1 fruit fly cellular context compared by ENCODE assay signal in genomic region chr3R:30222236-30222635, dm6.
TF ChIP-seq lines count a peak whose summit lies in the region.

No protein-coding gene starts in this region.

TF ChIP-seq in whole organism, embryonic, 481 proteins besides CTCF, POLR2A, EP300 and RAD21 (continued from another document and continues in another):
- no peak for TF ChIP-seq Mad (GFP tag; optimal IDR thresholded peaks at IDR 0.05; lab: Kevin White, UChicago)
- no peak for TF ChIP-seq CG17568 (GFP tag; optimal IDR thresholded peaks at IDR 0.05; lab: Kevin White, UChicago)
- TF ChIP-seq exex (tag; optimal IDR thresholded peaks at IDR 0.05; lab: Kevin White, UChicago), result no peak
- TF ChIP-seq B-H2 (GFP tag; optimal IDR thresholded peaks at IDR 0.05; lab: Kevin White, UChicago), result no peak
- peak in 1 of 2 experiments; percentile 51 for TF ChIP-seq bsh (GFP tag; optimal IDR thresholded peaks at IDR 0.05; lab: Kevin White, UChicago)
- TF ChIP-seq CG5180 (GFP tag; optimal IDR thresholded peaks at IDR 0.05; lab: Kevin White, UChicago), result no peak
- TF ChIP-seq CG31441 (GFP tag; IDR thresholded peaks at IDR 0.05; lab: Robert Waterston, UW), result peak; percentile 44
- TF ChIP-seq ci (GFP tag; IDR thresholded peaks at IDR 0.05; lab: Robert Waterston, UW), result peak; percentile 60; the same call in 1 of the 3 replicates
- TF ChIP-seq CG42726 (GFP tag; IDR thresholded peaks at IDR 0.05; lab: Robert Waterston, UW; ENCODE audit: partially characterized antibody), result no peak
- 0 out of 2 replicates have a peak, but pooled peaks have one; percentile 42 for TF ChIP-seq sim (GFP tag; IDR thresholded peaks at IDR 0.05; lab: Robert Waterston, UW)
- TF ChIP-seq CG6175 (GFP tag; IDR thresholded peaks at IDR 0.05; lab: Robert Waterston, UW), result no peak
- no peak for TF ChIP-seq bbx (GFP tag; IDR thresholded peaks at IDR 0.05; lab: Robert Waterston, UW; ENCODE audit: partially characterized antibody)
- no peak for TF ChIP-seq CG33557 (GFP tag; optimal IDR thresholded peaks at IDR 0.05; lab: Kevin White, UChicago)
- TF ChIP-seq CG17829 (tag; optimal IDR thresholded peaks at IDR 0.05; lab: Kevin White, UChicago), result no peak
- TF ChIP-seq CG34224 (GFP tag; IDR thresholded peaks at IDR 0.05; lab: Robert Waterston, UW; ENCODE audit: partially characterized antibody), result no peak
- no peak for TF ChIP-seq CG9876 (GFP tag; optimal IDR thresholded peaks at IDR 0.05; lab: Kevin White, UChicago)
- no peak for TF ChIP-seq gro (GFP tag; optimal IDR thresholded peaks at IDR 0.05; lab: Kevin White, UChicago)
- TF ChIP-seq HLH3B (GFP tag; IDR thresholded peaks at IDR 0.05; lab: Robert Waterston, UW), result 0 out of 2 replicates have a peak, but pooled peaks have one; percentile 13
- no peak for TF ChIP-seq mirr (GFP tag; optimal IDR thresholded peaks at IDR 0.05; lab: Kevin White, UChicago)
- no peak for TF ChIP-seq onecut (GFP tag; IDR thresholded peaks at IDR 0.05; lab: Robert Waterston, UW)
- TF ChIP-seq Lim3 (GFP tag; IDR thresholded peaks at IDR 0.05; lab: Robert Waterston, UW), result no peak
- TF ChIP-seq CG18262 (tag; optimal IDR thresholded peaks at IDR 0.05; lab: Kevin White, UChicago), result peak; percentile 33
- no peak for TF ChIP-seq yki (optimal IDR thresholded peaks at IDR 0.05; lab: Kevin White, UChicago)
- no peak for TF ChIP-seq wdn (GFP tag; IDR thresholded peaks at IDR 0.05; lab: Robert Waterston, UW)
- no peak for TF ChIP-seq Nf-YC (tag; optimal IDR thresholded peaks at IDR 0.05; lab: Kevin White, UChicago)
- TF ChIP-seq esg (GFP tag; conservative IDR thresholded peaks at IDR 0.05; lab: Robert Waterston, UW), result 0 out of 2 replicates have a peak, but pooled peaks have one; percentile 18
- no peak for TF ChIP-seq vfl (GFP tag; optimal IDR thresholded peaks at IDR 0.05; lab: Kevin White, UChicago)
- TF ChIP-seq sug (tag; optimal IDR thresholded peaks at IDR 0.05; lab: Kevin White, UChicago), result no peak
- no peak for TF ChIP-seq Dad (GFP tag; optimal IDR thresholded peaks at IDR 0.05; lab: Kevin White, UChicago)
- TF ChIP-seq lola (GFP tag; optimal IDR thresholded peaks at IDR 0.05; lab: Kevin White, UChicago), result peak in 1 of 3 experiments; percentile 34
- TF ChIP-seq HmgZ (tag; optimal IDR thresholded peaks at IDR 0.05; lab: Kevin White, UChicago), result no peak
- no peak for TF ChIP-seq ttk (GFP tag; IDR thresholded peaks at IDR 0.05; lab: Robert Waterston, UW)
- TF ChIP-seq CG6689 (GFP tag; IDR thresholded peaks at IDR 0.05; lab: Robert Waterston, UW), result peak; percentile 52; the same call in 1 of the 2 replicates
- 0 out of 3 replicates have a peak, but pooled peaks have one; percentile 20 for TF ChIP-seq CG17361 (GFP tag; IDR thresholded peaks at IDR 0.05; lab: Robert Waterston, UW)
- TF ChIP-seq CG33213 (GFP tag; optimal IDR thresholded peaks at IDR 0.05; lab: Kevin White, UChicago), result no peak
- TF ChIP-seq slou (GFP tag; optimal IDR thresholded peaks at IDR 0.05; lab: Kevin White, UChicago), result no peak
- TF ChIP-seq Chrac-16 (GFP tag; optimal IDR thresholded peaks at IDR 0.05; lab: Kevin White, UChicago), result no peak
- no peak for TF ChIP-seq Elba2 (GFP tag; optimal IDR thresholded peaks at IDR 0.05; lab: Kevin White, UChicago)
- TF ChIP-seq HHEX (GFP tag; optimal IDR thresholded peaks at IDR 0.05; lab: Kevin White, UChicago), result no peak
- no peak for TF ChIP-seq CG11085 (GFP tag; IDR thresholded peaks at IDR 0.05; lab: Robert Waterston, UW)
- no peak for TF ChIP-seq CG14965 (GFP tag; optimal IDR thresholded peaks at IDR 0.05; lab: Kevin White, UChicago; ENCODE audit: borderline replicate concordance)
- no peak for TF ChIP-seq Abd-B (GFP tag; optimal IDR thresholded peaks at IDR 0.05; lab: Kevin White, UChicago)
- TF ChIP-seq h (optimal IDR thresholded peaks at IDR 0.05; lab: Kevin White, UChicago), result no peak
- TF ChIP-seq Side (GFP tag; optimal IDR thresholded peaks at IDR 0.05; lab: Kevin White, UChicago), result no peak
- TF ChIP-seq C15 (GFP tag; IDR thresholded peaks at IDR 0.05; lab: Robert Waterston, UW), result no peak
- TF ChIP-seq CG32532 (GFP tag; IDR thresholded peaks at IDR 0.05; lab: Robert Waterston, UW), result peak; percentile 18; the same call in 1 of the 2 replicates
- TF ChIP-seq da (GFP tag; optimal IDR thresholded peaks at IDR 0.05; lab: Kevin White, UChicago), result no peak
- no peak for TF ChIP-seq Tbp (GFP tag; optimal IDR thresholded peaks at IDR 0.05; lab: Kevin White, UChicago)
- TF ChIP-seq caup (GFP tag; optimal IDR thresholded peaks at IDR 0.05; lab: Kevin White, UChicago; ENCODE audit: severe bottlenecking), result no peak
- no peak for TF ChIP-seq CG2889 (GFP tag; IDR thresholded peaks at IDR 0.05; lab: Robert Waterston, UW)
- no peak for TF ChIP-seq bowl (GFP tag; IDR thresholded peaks at IDR 0.05; lab: Robert Waterston, UW)
- TF ChIP-seq CG8924 (tag; optimal IDR thresholded peaks at IDR 0.05; lab: Kevin White, UChicago), result no peak
- no peak for TF ChIP-seq CG1602 (GFP tag; optimal IDR thresholded peaks at IDR 0.05; lab: Kevin White, UChicago)
- TF ChIP-seq HmgD (GFP tag; optimal IDR thresholded peaks at IDR 0.05; lab: Kevin White, UChicago), result no peak
- peak; percentile 25 for TF ChIP-seq CG15269 (tag; optimal IDR thresholded peaks at IDR 0.05; lab: Kevin White, UChicago)
- TF ChIP-seq hbn (GFP tag; IDR thresholded peaks at IDR 0.05; lab: Robert Waterston, UW; ENCODE audit: partially characterized antibody), result no peak
- peak; percentile 6 for TF ChIP-seq CG13424 (tag; optimal IDR thresholded peaks at IDR 0.05; lab: Kevin White, UChicago)
- peak; percentile 46; the same call in 1 of the 2 replicates for TF ChIP-seq vvl (GFP tag; IDR thresholded peaks at IDR 0.05; lab: Robert Waterston, UW)
- TF ChIP-seq zfh1 (GFP tag; IDR thresholded peaks at IDR 0.05; lab: Robert Waterston, UW), result peak; percentile 59; the same call in 1 of the 3 replicates
- TF ChIP-seq sisA (GFP tag; IDR thresholded peaks at IDR 0.05; lab: Robert Waterston, UW), result no peak
- TF ChIP-seq klu (GFP tag; IDR thresholded peaks at IDR 0.05; lab: Robert Waterston, UW), result no peak
- no peak for TF ChIP-seq croc (GFP tag; conservative IDR thresholded peaks at IDR 0.05; lab: Robert Waterston, UW)
- TF ChIP-seq Ets97D (GFP tag; optimal IDR thresholded peaks at IDR 0.05; lab: Kevin White, UChicago), result no peak
- no peak for TF ChIP-seq bigmax (GFP tag; optimal IDR thresholded peaks at IDR 0.05; lab: Kevin White, UChicago)
- TF ChIP-seq PHDP (tag; optimal IDR thresholded peaks at IDR 0.05; lab: Kevin White, UChicago), result peak; percentile 26
- TF ChIP-seq run (tag; optimal IDR thresholded peaks at IDR 0.05; lab: Kevin White, UChicago), result no peak
- TF ChIP-seq Hmr (GFP tag; optimal IDR thresholded peaks at IDR 0.05; lab: Kevin White, UChicago), result no peak
- TF ChIP-seq CG11398 (GFP tag; optimal IDR thresholded peaks at IDR 0.05; lab: Kevin White, UChicago), result no peak
- TF ChIP-seq phol (tag; optimal IDR thresholded peaks at IDR 0.05; lab: Kevin White, UChicago), result no peak
- peak; percentile 18 for TF ChIP-seq Ssrp (tag; optimal IDR thresholded peaks at IDR 0.05; lab: Kevin White, UChicago)
- TF ChIP-seq Spps (tag; optimal IDR thresholded peaks at IDR 0.05; lab: Kevin White, UChicago), result no peak
- no peak for TF ChIP-seq slp2 (GFP tag; optimal IDR thresholded peaks at IDR 0.05; lab: Kevin White, UChicago)
- no peak for TF ChIP-seq CG31224 (GFP tag; IDR thresholded peaks at IDR 0.05; lab: Robert Waterston, UW)
- TF ChIP-seq Oli (tag; optimal IDR thresholded peaks at IDR 0.05; lab: Kevin White, UChicago), result peak; percentile 28
- TF ChIP-seq fd96Cb (tag; optimal IDR thresholded peaks at IDR 0.05; lab: Kevin White, UChicago), result no peak
- no peak for TF ChIP-seq bab2 (GFP tag; optimal IDR thresholded peaks at IDR 0.05; lab: Kevin White, UChicago)
- TF ChIP-seq zen (tag; optimal IDR thresholded peaks at IDR 0.05; lab: Kevin White, UChicago), result peak; percentile 47
- no peak for TF ChIP-seq kni (GFP tag; optimal IDR thresholded peaks at IDR 0.05; lab: Kevin White, UChicago)
- peak; percentile 18 for TF ChIP-seq Blimp-1 (GFP tag; optimal IDR thresholded peaks at IDR 0.05; lab: Kevin White, UChicago)
- TF ChIP-seq CG9727 (GFP tag; optimal IDR thresholded peaks at IDR 0.05; lab: Kevin White, UChicago), result peak; percentile 20
- TF ChIP-seq CG2712 (tag; optimal IDR thresholded peaks at IDR 0.05; lab: Kevin White, UChicago), result peak; percentile 55
- TF ChIP-seq sens-2 (GFP tag; IDR thresholded peaks at IDR 0.05; lab: Robert Waterston, UW), result peak; percentile 65
- TF ChIP-seq CG11695 (GFP tag; IDR thresholded peaks at IDR 0.05; lab: Robert Waterston, UW), result 0 out of 3 replicates have a peak, but pooled peaks have one; percentile 42
- TF ChIP-seq dmrt99B (tag; optimal IDR thresholded peaks at IDR 0.05; lab: Kevin White, UChicago), result peak; percentile 13
- TF ChIP-seq CG6254 (GFP tag; optimal IDR thresholded peaks at IDR 0.05; lab: Kevin White, UChicago), result no peak
- peak; percentile 60; the same call in 1 of the 2 replicates for TF ChIP-seq ara (GFP tag; IDR thresholded peaks at IDR 0.05; lab: Robert Waterston, UW)
- TF ChIP-seq zf30C (GFP tag; optimal IDR thresholded peaks at IDR 0.05; lab: Kevin White, UChicago), result no peak
- no peak for TF ChIP-seq CG7745 (tag; optimal IDR thresholded peaks at IDR 0.05; lab: Kevin White, UChicago)
- TF ChIP-seq CG30020 (tag; optimal IDR thresholded peaks at IDR 0.05; lab: Kevin White, UChicago), result no peak
- TF ChIP-seq ftz-f1 (GFP tag; optimal IDR thresholded peaks at IDR 0.05; lab: Kevin White, UChicago), result no peak
- no peak for TF ChIP-seq CG3726 (GFP tag; IDR thresholded peaks at IDR 0.05; lab: Robert Waterston, UW)
- TF ChIP-seq CG10959 (GFP tag; IDR thresholded peaks at IDR 0.05; lab: Robert Waterston, UW), result peak; percentile 23; the same call in 1 of the 2 replicates
- TF ChIP-seq NK7.1 (GFP tag; optimal IDR thresholded peaks at IDR 0.05; lab: Kevin White, UChicago), result no peak
- TF ChIP-seq Dip2 (GFP tag; IDR thresholded peaks at IDR 0.05; lab: Robert Waterston, UW), result no peak
- TF ChIP-seq Doc2 (GFP tag; IDR thresholded peaks at IDR 0.05; lab: Robert Waterston, UW), result no peak
- no peak for TF ChIP-seq Fer2 (tag; optimal IDR thresholded peaks at IDR 0.05; lab: Kevin White, UChicago)
- no peak for TF ChIP-seq Opbp (GFP tag; IDR thresholded peaks at IDR 0.05; lab: Robert Waterston, UW; ENCODE audit: partially characterized antibody)
- TF ChIP-seq CG8388 (GFP tag; optimal IDR thresholded peaks at IDR 0.05; lab: Kevin White, UChicago), result peak; percentile 19
- no peak for TF ChIP-seq gfzf (GFP tag; optimal IDR thresholded peaks at IDR 0.05; lab: Kevin White, UChicago)
- no peak for TF ChIP-seq Eip74EF (GFP tag; optimal IDR thresholded peaks at IDR 0.05; lab: Kevin White, UChicago)
- TF ChIP-seq twi (tag; optimal IDR thresholded peaks at IDR 0.05; lab: Kevin White, UChicago), result no peak
- TF ChIP-seq Dref (GFP tag; IDR thresholded peaks at IDR 0.05; lab: Robert Waterston, UW), result no peak
- TF ChIP-seq CG34422 (GFP tag; IDR thresholded peaks at IDR 0.05; lab: Robert Waterston, UW), result no peak
- TF ChIP-seq CG15011 (GFP tag; optimal IDR thresholded peaks at IDR 0.05; lab: Kevin White, UChicago), result no peak
- TF ChIP-seq row (GFP tag; IDR thresholded peaks at IDR 0.05; lab: Robert Waterston, UW), result peak; percentile 65
- TF ChIP-seq H15 (GFP tag; IDR thresholded peaks at IDR 0.05; lab: Robert Waterston, UW), result 0 out of 3 replicates have a peak, but pooled peaks have one; percentile 14
- no peak for TF ChIP-seq Dek (tag; optimal IDR thresholded peaks at IDR 0.05; lab: Kevin White, UChicago)
- TF ChIP-seq gcm (GFP tag; optimal IDR thresholded peaks at IDR 0.05; lab: Kevin White, UChicago), result no peak
- TF ChIP-seq CG18011 (GFP tag; optimal IDR thresholded peaks at IDR 0.05; lab: Kevin White, UChicago), result no peak
- TF ChIP-seq ken (GFP tag; IDR thresholded peaks at IDR 0.05; lab: Robert Waterston, UW), result 0 out of 3 replicates have a peak, but pooled peaks have one; percentile 49
- TF ChIP-seq CG17186 (GFP tag; optimal IDR thresholded peaks at IDR 0.05; lab: Kevin White, UChicago), result no peak
- TF ChIP-seq MESR4 (GFP tag; optimal IDR thresholded peaks at IDR 0.05; lab: Kevin White, UChicago), result no peak
- peak; percentile 52; the same call in 1 of the 2 replicates for TF ChIP-seq CG17328 (GFP tag; IDR thresholded peaks at IDR 0.05; lab: Robert Waterston, UW)
- TF ChIP-seq Rfx (GFP tag; IDR thresholded peaks at IDR 0.05; lab: Robert Waterston, UW), result no peak
- no peak for TF ChIP-seq chinmo (GFP tag; IDR thresholded peaks at IDR 0.05; lab: Robert Waterston, UW; ENCODE audit: partially characterized antibody)
- no peak for TF ChIP-seq Med (GFP tag; lab: Kevin White, UChicago)
- no peak for TF ChIP-seq lbe (GFP tag; optimal IDR thresholded peaks at IDR 0.05; lab: Kevin White, UChicago)
- TF ChIP-seq CG12391 (tag; optimal IDR thresholded peaks at IDR 0.05; lab: Kevin White, UChicago), result peak; percentile 61
- peak; percentile 9 for TF ChIP-seq CG30431 (GFP tag; optimal IDR thresholded peaks at IDR 0.05; lab: Kevin White, UChicago)
- no peak for TF ChIP-seq CG10565 (GFP tag; optimal IDR thresholded peaks at IDR 0.05; lab: Kevin White, UChicago)
- no peak for TF ChIP-seq GATAe (GFP tag; conservative IDR thresholded peaks at IDR 0.05; lab: Robert Waterston, UW)
- TF ChIP-seq CG1024 (GFP tag; IDR thresholded peaks at IDR 0.05; lab: Robert Waterston, UW), result no peak
- TF ChIP-seq CG10462 (GFP tag; optimal IDR thresholded peaks at IDR 0.05; lab: Kevin White, UChicago), result no peak
- no peak for TF ChIP-seq CG6654 (GFP tag; optimal IDR thresholded peaks at IDR 0.05; lab: Kevin White, UChicago)
- no peak for TF ChIP-seq sob (GFP tag; IDR thresholded peaks at IDR 0.05; lab: Robert Waterston, UW)
- no peak for TF ChIP-seq E2f1 (GFP tag; IDR thresholded peaks at IDR 0.05; lab: Robert Waterston, UW)
- TF ChIP-seq ab (GFP tag; optimal IDR thresholded peaks at IDR 0.05; lab: Kevin White, UChicago), result no peak
- TF ChIP-seq CG5245 (GFP tag; optimal IDR thresholded peaks at IDR 0.05; lab: Kevin White, UChicago), result no peak
- TF ChIP-seq gem (tag; optimal IDR thresholded peaks at IDR 0.05; lab: Kevin White, UChicago), result peak; percentile 56
- no peak for TF ChIP-seq NFAT (GFP tag; IDR thresholded peaks at IDR 0.05; lab: Robert Waterston, UW)
- TF ChIP-seq repo (GFP tag; optimal IDR thresholded peaks at IDR 0.05; lab: Kevin White, UChicago), result no peak
- no peak for TF ChIP-seq CG14050 (GFP tag; IDR thresholded peaks at IDR 0.05; lab: Robert Waterston, UW)
- no peak for TF ChIP-seq Taf1 (GFP tag; IDR thresholded peaks at IDR 0.05; lab: Robert Waterston, UW)
- TF ChIP-seq gce (GFP tag; IDR thresholded peaks at IDR 0.05; lab: Robert Waterston, UW), result no peak
- TF ChIP-seq CG4854 (GFP tag; optimal IDR thresholded peaks at IDR 0.05; lab: Kevin White, UChicago), result no peak
- TF ChIP-seq grau (tag; optimal IDR thresholded peaks at IDR 0.05; lab: Kevin White, UChicago), result peak; percentile 18
